Worm (Caenorhabditis elegans): ENCODE measurements around the gene ints-2.

Gene ints-2

DNA sequence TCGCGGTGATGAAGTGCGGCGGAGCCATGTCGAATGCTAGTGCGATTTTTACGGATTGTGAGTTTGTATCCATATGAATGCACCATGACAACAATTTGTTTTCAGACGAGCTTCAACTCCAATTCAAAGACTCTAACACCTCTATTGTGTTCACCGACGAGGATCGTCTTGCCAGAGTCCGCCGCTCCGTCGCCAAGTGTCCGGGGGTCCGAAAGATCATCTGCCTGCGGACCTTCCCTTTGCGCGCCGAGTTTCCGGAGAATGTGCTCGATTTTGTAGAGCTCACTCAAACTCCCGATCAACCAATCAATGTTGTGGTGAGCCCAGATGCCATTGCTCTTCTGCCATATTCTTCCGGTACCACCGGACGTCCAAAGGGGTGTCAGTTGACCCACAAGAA is 38.4 kb upstream of the ints-2 start:
- no peak for TF ChIP-seq dve-1 (tag; optimal IDR thresholded peaks at IDR 0.05)
- no peak for TF ChIP-seq ceh-31 (tag; optimal IDR thresholded peaks at IDR 0.05)
- TF ChIP-seq ceh-34 (tag; optimal IDR thresholded peaks at IDR 0.05): no peak
- TF ChIP-seq Y22D7AL.16 (tag; optimal IDR thresholded peaks at IDR 0.05): no peak
- no peak for TF ChIP-seq elt-4 (tag; optimal IDR thresholded peaks at IDR 0.05)
- TF ChIP-seq eyg-1 (tag; optimal IDR thresholded peaks at IDR 0.05): no peak
- no peak for TF ChIP-seq K09A11.1 (tag; optimal IDR thresholded peaks at IDR 0.05; ENCODE audit: insufficient read depth)
- TF ChIP-seq C38D4.7 (GFP tag; optimal IDR thresholded peaks at IDR 0.05): no peak
- TF ChIP-seq gmeb-2 (tag; optimal IDR thresholded peaks at IDR 0.05): no peak
- TF ChIP-seq pha-2 (tag; optimal IDR thresholded peaks at IDR 0.05): no peak
- no peak for TF ChIP-seq ceh-18 (tag; optimal IDR thresholded peaks at IDR 0.05)
- TF ChIP-seq ceh-45 (GFP tag; IDR thresholded peaks at IDR 0.05): no peak
- TF ChIP-seq elt-2 (tag; optimal IDR thresholded peaks at IDR 0.05): no peak
- no peak for TF ChIP-seq fkh-10 (GFP tag; optimal IDR thresholded peaks at IDR 0.05)
- TF ChIP-seq ztf-16 (tag; optimal IDR thresholded peaks at IDR 0.05): no peak
- TF ChIP-seq ets-4 (tag; optimal IDR thresholded peaks at IDR 0.05): no peak
- no peak for TF ChIP-seq C08G9.2 (tag; optimal IDR thresholded peaks at IDR 0.05)
- TF ChIP-seq pros-1 (tag; optimal IDR thresholded peaks at IDR 0.05): no peak
- TF ChIP-seq fkh-6 (tag; optimal IDR thresholded peaks at IDR 0.05): no peak
- no peak for TF ChIP-seq npax-4 (tag; optimal IDR thresholded peaks at IDR 0.05)

DNA sequence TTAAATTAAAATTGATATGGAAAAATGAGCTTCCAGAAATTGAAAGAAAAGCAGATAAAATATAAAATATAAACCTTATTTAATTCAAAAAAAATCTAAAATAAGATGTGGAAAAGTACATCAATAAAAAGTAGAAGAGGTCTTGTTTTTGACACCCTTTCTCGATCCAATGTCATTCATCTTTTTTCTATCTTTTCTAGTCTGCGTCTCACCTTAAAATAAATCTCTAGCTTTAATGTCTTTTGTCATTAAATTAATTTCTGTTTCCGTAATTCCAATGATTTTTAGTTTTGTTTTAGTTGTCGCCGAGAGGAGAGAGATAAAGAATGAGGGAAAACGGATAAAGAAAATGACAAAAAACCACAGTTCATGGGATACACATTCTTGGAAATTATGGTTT is 36.4 kb upstream of the ints-2 start:
- no peak for TF ChIP-seq ceh-2 (tag; optimal IDR thresholded peaks at IDR 0.05)
- no peak for TF ChIP-seq fax-1 (tag; optimal IDR thresholded peaks at IDR 0.05)
- no peak for TF ChIP-seq dve-1 (tag; optimal IDR thresholded peaks at IDR 0.05)
- no peak for TF ChIP-seq K09A11.1 (tag; optimal IDR thresholded peaks at IDR 0.05; ENCODE audit: insufficient read depth)
- no peak for TF ChIP-seq elt-2 (tag; optimal IDR thresholded peaks at IDR 0.05)

DNA sequence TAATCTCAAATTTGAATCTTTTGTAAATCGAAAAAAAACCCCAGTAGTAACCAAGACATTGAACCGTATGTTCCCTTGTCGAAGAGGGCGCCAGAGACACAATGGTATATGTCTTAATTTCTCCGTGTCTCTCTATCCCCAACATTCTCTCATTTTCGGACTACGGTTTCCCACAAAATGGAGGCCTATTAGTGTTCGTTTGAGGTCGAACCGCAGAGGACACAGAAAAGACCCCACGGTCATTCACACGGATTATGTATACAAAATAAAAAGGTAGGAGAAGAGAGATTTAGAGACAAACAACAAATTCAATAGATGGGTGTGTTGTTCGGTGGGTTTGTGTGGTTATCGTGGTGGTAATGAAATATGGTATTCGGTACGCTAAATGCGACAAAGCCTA is 34.5 kb upstream of the ints-2 start:
- no peak for TF ChIP-seq fkh-10 (GFP tag; optimal IDR thresholded peaks at IDR 0.05)
- no peak for TF ChIP-seq ztf-16 (tag; optimal IDR thresholded peaks at IDR 0.05)
- TF ChIP-seq pqm-1 (tag; optimal IDR thresholded peaks at IDR 0.05): no peak
- TF ChIP-seq ceh-19 (GFP tag; optimal IDR thresholded peaks at IDR 0.05): no peak
- no peak for TF ChIP-seq zip-5 (tag; optimal IDR thresholded peaks at IDR 0.05)
- no peak for TF ChIP-seq fax-1 (tag; optimal IDR thresholded peaks at IDR 0.05)
- TF ChIP-seq nhr-11 (tag; optimal IDR thresholded peaks at IDR 0.05): no peak
- no peak for TF ChIP-seq ref-2 (tag; optimal IDR thresholded peaks at IDR 0.05)
- no peak for TF ChIP-seq ceh-18 (tag; optimal IDR thresholded peaks at IDR 0.05)
- TF ChIP-seq ama-1 (optimal IDR thresholded peaks at IDR 0.05): no peak
- no peak for TF ChIP-seq fkh-6 (tag; optimal IDR thresholded peaks at IDR 0.05)
- TF ChIP-seq nhr-232 (tag; optimal IDR thresholded peaks at IDR 0.05): no peak
- no peak for TF ChIP-seq T23F11.4 (GFP tag; optimal IDR thresholded peaks at IDR 0.05)
- TF ChIP-seq pha-2 (tag; optimal IDR thresholded peaks at IDR 0.05): no peak

DNA sequence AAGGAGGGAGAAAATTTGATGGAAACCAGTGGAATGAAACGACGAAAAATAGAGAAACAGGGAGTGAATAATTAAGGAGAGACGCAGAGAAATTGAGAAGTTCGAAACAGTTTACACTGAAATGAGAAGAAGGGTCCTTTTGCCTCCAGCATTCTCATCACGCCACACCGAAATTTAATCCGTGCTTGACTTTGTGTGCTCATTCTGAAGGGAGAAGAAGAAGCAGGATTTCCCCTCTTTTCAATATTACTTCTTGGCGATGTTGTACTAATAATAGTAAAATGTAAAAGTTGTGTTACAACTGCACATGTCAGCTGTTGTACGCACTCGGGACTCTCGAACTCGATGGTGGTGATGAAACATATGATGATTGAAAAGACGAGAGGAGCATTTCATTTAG is 31.9 kb upstream of the ints-2 start:
- TF ChIP-seq hlh-30 (tag; optimal IDR thresholded peaks at IDR 0.05; ENCODE audit: insufficient read depth) (no peak), nhr-11 (tag; optimal IDR thresholded peaks at IDR 0.05) (no peak), ztf-16 (tag; optimal IDR thresholded peaks at IDR 0.05) (no peak), ceh-48 (tag; optimal IDR thresholded peaks at IDR 0.05) (no peak), ttx-3 (tag; optimal IDR thresholded peaks at IDR 0.05) (no peak), ceh-31 (tag; optimal IDR thresholded peaks at IDR 0.05) (no peak), ceh-34 (tag; optimal IDR thresholded peaks at IDR 0.05) (peak; percentile 83), hlh-6 (tag; optimal IDR thresholded peaks at IDR 0.05) (no peak), pha-4 (tag; optimal IDR thresholded peaks at IDR 0.05) (no peak), hlh-8 (tag; optimal IDR thresholded peaks at IDR 0.05) (no peak), ceh-18 (tag; optimal IDR thresholded peaks at IDR 0.05) (peak; percentile 46), ceh-6 (GFP tag; optimal IDR thresholded peaks at IDR 0.05) (no peak), pqm-1 (tag; optimal IDR thresholded peaks at IDR 0.05) (no peak), dve-1 (tag; optimal IDR thresholded peaks at IDR 0.05) (no peak), lim-6 (tag; optimal IDR thresholded peaks at IDR 0.05) (no peak), pat-9 (tag; optimal IDR thresholded peaks at IDR 0.05) (peak; percentile 72), rnt-1 (tag; optimal IDR thresholded peaks at IDR 0.05) (peak; percentile 49), unc-55 (GFP tag; optimal IDR thresholded peaks at IDR 0.05) (peak; percentile 76), K09A11.1 (tag; optimal IDR thresholded peaks at IDR 0.05; ENCODE audit: insufficient read depth) (no peak), syd-9 (tag; optimal IDR thresholded peaks at IDR 0.05) (peak; percentile 30)

Measured in whole organism, late embryonic.